Worm (Caenorhabditis elegans) whole organism, L1 larva: ENCODE measurements around the gene srw-113.

ENCODE experiments used
- C16A3.4 ChIP-seq: fragments of 150-350 bp; optimal IDR thresholded peaks from 2 replicates; lab custom pipeline; 2014; ENCODE audit warnings: missing biosample characterization, missing genetic modification characterization
- aha-1 ChIP-seq: fragments of 150-350 bp; optimal IDR thresholded peaks from 2 replicates; lab custom pipeline; 2014; ENCODE audit warnings: missing biosample characterization, missing genetic modification characterization
- aly-2 ChIP-seq: fragments of 150-350 bp; optimal IDR thresholded peaks from 2 replicates; lab custom pipeline; 2014; ENCODE audit warnings: missing biosample characterization, missing genetic modification characterization
- ama-1 ChIP-seq: fragments of 150-350 bp; optimal IDR thresholded peaks from 2 replicates; lab custom pipeline; 2014
- ceh-82 ChIP-seq, 3 experiments: fragments of 150-350 bp in 1 of 3; sonication (generic microtip) in 2 of 3; optimal IDR thresholded peaks; 2 replicates each; lab custom pipeline; 2014 to 2017; ENCODE audit warnings: missing biosample characterization in 3 of 3, missing genetic modification characterization in 3 of 3
- ceh-88 ChIP-seq: fragments of 200-800 bp; sonication (Bioruptor generic); IDR thresholded peaks from 2 replicates; pipeline ENCODE4 v1.3.6; 2022; ENCODE audit warnings: missing genetic modification characterization, missing compliant biosample characterization
- efl-1 ChIP-seq, 4 experiments: fragments of 150-350 bp; optimal IDR thresholded peaks in 3 of 4; peaks in 1 of 4; 1 replicate in 1 of 4; 2 replicates in 3 of 4; lab custom pipeline; 2014; ENCODE audit warnings: missing biosample characterization in 2 of 4, missing genetic modification characterization in 2 of 4, missing genetic modification reagents in 2 of 4
- egl-27 ChIP-seq, 2 experiments: fragments of 150-350 bp in 1 of 2; sonication (generic microtip); optimal IDR thresholded peaks; 3 replicates each; lab custom pipeline; 2017 to 2018; ENCODE audit warnings: missing biosample characterization in 2 of 2, missing genetic modification characterization in 2 of 2, missing genetic modification reagents in 2 of 2
- elt-2 ChIP-seq: sonication (generic microtip); optimal IDR thresholded peaks from 2 replicates; lab custom pipeline; 2016; ENCODE audit warnings: missing genetic modification characterization, mild to moderate bottlenecking, inconsistent platforms, missing compliant biosample characterization, missing genetic modification reagents
- fkh-10 ChIP-seq: sonication (generic microtip); optimal IDR thresholded peaks from 2 replicates; lab custom pipeline; 2017; ENCODE audit warnings: missing biosample characterization, missing genetic modification reagents, missing genetic modification characterization
- fos-1 ChIP-seq: fragments of 150-350 bp; optimal IDR thresholded peaks from 2 replicates; lab custom pipeline; 2014; ENCODE audit warnings: missing biosample characterization, missing genetic modification characterization
- grh-1 ChIP-seq: fragments of 200-800 bp; sonication (Bioruptor generic); IDR thresholded peaks from 2 replicates; pipeline ENCODE4 v1.3.6; 2022; ENCODE audit warnings: missing genetic modification reagents, missing genetic modification characterization, missing compliant biosample characterization
- isw-1 ChIP-seq: fragments of 200-800 bp; sonication (Bioruptor generic); IDR thresholded peaks from 2 replicates; pipeline ENCODE4 v1.3.6; 2022; ENCODE audit warnings: missing genetic modification characterization, missing compliant biosample characterization
- jun-1 ChIP-seq: fragments of 150-350 bp; optimal IDR thresholded peaks from 2 replicates; lab custom pipeline; 2014; ENCODE audit warnings: missing biosample characterization, missing genetic modification reagents, missing genetic modification characterization
- lin-14 ChIP-seq: fragments of 200-800 bp; sonication (Bioruptor generic); optimal IDR thresholded peaks from 2 replicates; lab custom pipeline; 2018; ENCODE audit warnings: mild to moderate bottlenecking, missing genetic modification characterization, moderate library complexity, missing compliant biosample characterization
- lin-35 ChIP-seq, 2 experiments: fragments of 150-350 bp; optimal IDR thresholded peaks; 2 replicates each; lab custom pipeline; 2014; ENCODE audit warnings: missing biosample characterization in 2 of 2, missing genetic modification characterization in 2 of 2, missing genetic modification reagents in 2 of 2
- lsy-2 ChIP-seq, 2 experiments: fragments of 150-350 bp; optimal IDR thresholded peaks; 2 replicates each; lab custom pipeline; 2014; ENCODE audit warnings: missing biosample characterization in 2 of 2, missing genetic modification characterization in 2 of 2
- mef-2 ChIP-seq: fragments of 150-350 bp; optimal IDR thresholded peaks from 2 replicates; lab custom pipeline; 2014; ENCODE audit warnings: missing biosample characterization, missing genetic modification characterization
- mep-1 ChIP-seq: fragments of 150-350 bp; optimal IDR thresholded peaks from 2 replicates; lab custom pipeline; 2014; ENCODE audit warnings: missing biosample characterization, missing genetic modification characterization
- nhr-20 ChIP-seq: sonication (generic microtip); optimal IDR thresholded peaks from 2 replicates; lab custom pipeline; 2016; ENCODE audit warnings: mild to moderate bottlenecking, missing genetic modification characterization, missing compliant biosample characterization
- nhr-28 ChIP-seq: fragments of 150-350 bp; optimal IDR thresholded peaks from 2 replicates; lab custom pipeline; 2014; ENCODE audit warnings: missing biosample characterization, missing genetic modification characterization
- nhr-77 ChIP-seq: fragments of 150-350 bp; optimal IDR thresholded peaks from 2 replicates; lab custom pipeline; 2014; ENCODE audit warnings: missing biosample characterization, missing genetic modification characterization
- nhr-84 ChIP-seq: sonication (generic microtip); optimal IDR thresholded peaks from 2 replicates; lab custom pipeline; 2017; ENCODE audit warnings: missing biosample characterization, missing genetic modification characterization
- nhr-85 ChIP-seq: sonication (generic microtip); peaks from one replicate; lab custom pipeline; 2016; ENCODE audit warnings: missing genetic modification characterization, inconsistent platforms, missing compliant biosample characterization
- nhr-90 ChIP-seq: sonication (generic microtip); optimal IDR thresholded peaks from 2 replicates; lab custom pipeline; 2016; ENCODE audit warnings: mild to moderate bottlenecking, missing genetic modification characterization, missing compliant biosample characterization; ENCODE audit not compliant: poor library complexity
- pax-3 ChIP-seq: fragments of 200-800 bp; sonication (Bioruptor generic); optimal IDR thresholded peaks from 2 replicates; lab custom pipeline; 2018; ENCODE audit warnings: mild to moderate bottlenecking, missing genetic modification characterization, moderate library complexity, missing compliant biosample characterization
- pqm-1 ChIP-seq: sonication (generic microtip); optimal IDR thresholded peaks from 3 replicates; lab custom pipeline; 2017; ENCODE audit warnings: missing biosample characterization, missing genetic modification characterization
- rnt-1 ChIP-seq: sonication (generic microtip); optimal IDR thresholded peaks from 2 replicates; lab custom pipeline; 2016; ENCODE audit warnings: mild to moderate bottlenecking, missing genetic modification characterization, moderate library complexity, missing compliant biosample characterization
- skn-1 ChIP-seq: fragments of 150-350 bp; optimal IDR thresholded peaks from 2 replicates; lab custom pipeline; 2014; ENCODE audit warnings: missing biosample characterization, missing genetic modification characterization
- snpc-4 ChIP-seq: fragments of 150-350 bp; optimal IDR thresholded peaks from 2 replicates; lab custom pipeline; 2014; ENCODE audit warnings: missing biosample characterization, missing genetic modification characterization
- sptf-1 ChIP-seq: fragments of 150-350 bp; optimal IDR thresholded peaks from 2 replicates; lab custom pipeline; 2014; ENCODE audit warnings: missing biosample characterization, missing genetic modification characterization
- unc-130 ChIP-seq: fragments of 150-350 bp; optimal IDR thresholded peaks from 2 replicates; lab custom pipeline; 2017; ENCODE audit warnings: missing biosample characterization, missing genetic modification characterization, inconsistent platforms
- unc-98 ChIP-seq: fragments of 200-800 bp; sonication (Bioruptor generic); IDR thresholded peaks from 2 replicates; pipeline ENCODE4 v1.3.6; 2022; ENCODE audit warnings: missing genetic modification characterization, missing compliant biosample characterization
- xbp-1 ChIP-seq: sonication (generic microtip); optimal IDR thresholded peaks from 2 replicates; lab custom pipeline; 2016; ENCODE audit warnings: missing genetic modification characterization, missing compliant biosample characterization
- ztf-11 ChIP-seq, 2 experiments: sonication (generic microtip); optimal IDR thresholded peaks; 2 replicates each; lab custom pipeline; 2016 to 2017; ENCODE audit warnings: missing genetic modification characterization in 2 of 2, missing biosample characterization in 1 of 2, missing compliant biosample characterization in 1 of 2

srw-113 gene

DNA sequence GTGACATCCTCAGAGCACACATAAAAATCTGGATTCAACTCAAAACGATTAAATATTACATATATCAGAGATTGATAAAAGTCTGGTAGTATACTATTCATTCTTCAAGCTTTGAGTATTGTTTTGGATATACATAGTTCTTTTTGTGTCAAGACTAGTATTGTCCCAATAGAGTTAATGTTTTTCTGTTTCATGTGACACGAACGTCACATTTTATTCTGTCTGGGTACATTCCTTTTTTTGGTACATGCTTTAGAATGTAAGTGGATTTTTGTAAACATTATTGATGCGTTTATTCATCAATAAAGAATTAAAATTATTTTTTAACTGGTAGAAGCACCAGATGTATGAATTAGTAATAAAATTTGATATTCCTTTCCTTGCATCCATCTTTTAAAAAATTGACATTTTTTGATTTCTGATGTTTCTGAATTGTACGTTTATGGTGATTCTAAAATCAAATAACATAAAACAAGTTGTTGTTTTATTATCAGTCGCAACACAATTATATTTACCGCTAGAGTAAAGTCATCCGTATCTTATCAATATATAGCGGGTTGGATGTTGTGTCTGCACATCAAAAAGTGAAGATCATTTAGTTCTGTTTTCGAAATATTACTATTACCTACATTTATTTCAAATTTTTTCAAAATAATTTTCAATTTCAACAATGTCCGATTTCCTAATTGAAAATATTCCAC lies 17.0 kb upstream of the srw-113 start, which contains the start of the genes srt-22 and nhr-246:
srt-22 (minus strand) TSS at position 101 of the 701 bp plus-strand sequence.
nhr-246 (plus strand) TSS at position 651 of the 701 bp plus-strand sequence.
- TF ChIP-seq elt-2 (tag; lab: Kevin White, UChicago) (peak; percentile 11), efl-1 (optimal IDR thresholded peaks at IDR 0.05; lab: Kevin White, UChicago) (no peak), efl-1 (GFP tag; optimal IDR thresholded peaks at IDR 0.05 in 1 of 2; lab: Kevin White, UChicago) (no peak)

DNA sequence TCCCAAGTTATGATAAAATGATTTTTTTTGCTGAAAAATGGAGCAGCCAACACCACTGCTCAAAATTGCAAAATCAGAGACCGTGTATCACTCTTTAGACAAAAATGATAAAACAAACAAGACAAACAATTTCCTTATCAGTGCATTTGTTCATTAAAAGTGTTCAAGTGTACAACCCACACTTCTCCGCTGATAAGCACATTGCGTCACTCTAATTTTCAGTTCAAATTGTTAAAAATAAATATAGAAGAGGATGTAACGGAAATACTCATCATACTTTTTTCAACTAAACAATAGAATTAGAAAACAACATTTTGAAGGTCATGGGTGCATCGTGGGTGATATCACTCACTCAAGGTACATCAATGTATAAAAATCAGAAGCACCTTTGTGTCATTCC lies 14.3 kb upstream of the srw-113 start, which contains the start of gene nhr-291:
nhr-291 (plus strand) TSS at position 324 of the 400 bp plus-strand sequence.
- TF ChIP-seq xbp-1 (tag; lab: Kevin White, UChicago) (no peak), ama-1 (lab: Kevin White, UChicago) (no peak), C16A3.4 (tag; lab: Kevin White, UChicago) (no peak), nhr-77 (no peak), nhr-84 (tag; lab: Kevin White, UChicago) (no peak), mep-1 (tag; lab: Kevin White, UChicago) (no peak), jun-1 (tag; lab: Kevin White, UChicago) (peak; percentile 65), efl-1 (optimal IDR thresholded peaks at IDR 0.05; lab: Kevin White, UChicago) (no peak), efl-1 (GFP tag; optimal IDR thresholded peaks at IDR 0.05 in 1 of 2; lab: Kevin White, UChicago) (peak in 1 of 2 experiments; percentile 14), grh-1 (GFP tag; lab: Robert Waterston, UW) (no peak), isw-1 (GFP tag; lab: Robert Waterston, UW) (no peak), pax-3 (tag; lab: Kevin White, UChicago) (peak; percentile 77), aly-2 (tag; lab: Kevin White, UChicago) (no peak), nhr-90 (no peak), nhr-85 (tag; lab: Kevin White, UChicago) (no peak), mef-2 (tag; lab: Kevin White, UChicago) (no peak), lin-14 (GFP tag; lab: Kevin White, UChicago) (no peak), lsy-2 (tag; optimal IDR thresholded peaks at IDR 0.05; lab: Kevin White, UChicago) (no peak), ztf-11 (tag; optimal IDR thresholded peaks at IDR 0.05; lab: Kevin White, UChicago) (no peak), nhr-28 (no peak), sptf-1 (no peak), fkh-10 (GFP tag; lab: Kevin White, UChicago) (no peak), elt-2 (tag; lab: Kevin White, UChicago) (peak; percentile 99), rnt-1 (tag; lab: Kevin White, UChicago) (no peak), ceh-88 (GFP tag; lab: Robert Waterston, UW) (no peak), lin-35 (GFP tag; optimal IDR thresholded peaks at IDR 0.05; lab: Kevin White, UChicago) (peak in 1 of 2 experiments; percentile 45), ceh-82 (tag; optimal IDR thresholded peaks at IDR 0.05; lab: Kevin White, UChicago) (no peak), pqm-1 (peak; percentile 55), skn-1 (tag; lab: Kevin White, UChicago) (no peak), nhr-20 (tag; lab: Kevin White, UChicago) (peak; percentile 38), snpc-4 (tag; lab: Kevin White, UChicago) (no peak)

- TF ChIP-seq elt-2 (tag; lab: Kevin White, UChicago), result peak; percentile 73
Observed at ce11 chrV:15322653-15323052, 10.3 kb upstream of the srw-113 start, which contains the start of gene nhr-247. Gene nhr-247, plus strand, starts transcription at chrV:15322982.

DNA sequence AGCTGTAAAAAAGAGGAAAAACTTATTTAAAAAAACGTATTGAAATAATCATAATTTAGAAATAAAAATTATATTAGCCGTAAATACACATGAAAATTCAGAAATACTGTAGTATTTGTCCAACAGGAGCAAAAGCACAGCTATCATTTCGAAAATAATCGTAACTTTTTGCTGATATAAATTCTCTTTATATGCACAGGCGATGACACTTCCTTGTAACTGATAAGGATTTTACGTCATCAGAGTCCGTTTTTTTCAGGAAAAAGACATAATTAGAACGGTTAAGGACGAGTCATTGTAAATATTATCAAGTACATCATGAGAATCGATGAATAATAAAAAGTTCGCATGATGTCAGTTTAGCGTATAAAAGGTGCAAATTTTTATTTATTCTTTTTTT lies 9.5 kb upstream of the srw-113 start:
- TF ChIP-seq unc-130 (tag; lab: Kevin White, UChicago) (no peak), mep-1 (tag; lab: Kevin White, UChicago) (no peak), lin-14 (GFP tag; lab: Kevin White, UChicago) (no peak), egl-27 (tag; optimal IDR thresholded peaks at IDR 0.05; lab: Kevin White, UChicago) (no peak), aha-1 (no peak), mef-2 (tag; lab: Kevin White, UChicago) (no peak), fos-1 (tag; lab: Kevin White, UChicago) (no peak), pqm-1 (peak; percentile 33), unc-98 (GFP tag; lab: Robert Waterston, UW) (no peak), jun-1 (tag; lab: Kevin White, UChicago) (peak; percentile 13), elt-2 (tag; lab: Kevin White, UChicago) (peak; percentile 84)
